Worm (Caenorhabditis elegans) whole organism, dauer: ENCODE data around the gene T19D2.13.

Source experiments
- unc-62 ChIP-seq: sonication (generic microtip); optimal IDR thresholded peaks from 2 replicates; lab custom pipeline; 2017; ENCODE audit warnings: missing biosample characterization, missing genetic modification reagents, missing genetic modification characterization

Gene T19D2.13

DNA sequence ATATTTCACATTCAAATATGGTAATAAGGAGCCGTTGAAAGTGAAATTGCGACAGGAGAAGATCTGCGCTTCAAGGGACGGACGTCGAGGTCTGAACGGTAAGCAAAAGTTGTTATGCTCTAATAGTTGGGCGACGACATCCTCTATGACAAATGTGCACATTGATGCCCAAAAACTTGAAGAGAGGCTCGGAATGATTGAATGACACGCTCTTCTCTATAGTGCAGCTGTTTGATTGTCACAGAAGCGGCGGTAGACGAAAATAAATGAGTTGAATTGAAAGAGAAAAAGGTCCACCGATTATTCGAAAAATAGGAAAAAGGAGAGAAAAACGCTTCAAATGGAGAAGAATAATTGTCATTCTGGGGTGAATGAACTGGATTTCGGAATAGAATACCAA lies 17.1 kb upstream of the T19D2.13 start:
- no peak for TF ChIP-seq unc-62 (GFP tag; lab: Kevin White, UChicago)

DNA sequence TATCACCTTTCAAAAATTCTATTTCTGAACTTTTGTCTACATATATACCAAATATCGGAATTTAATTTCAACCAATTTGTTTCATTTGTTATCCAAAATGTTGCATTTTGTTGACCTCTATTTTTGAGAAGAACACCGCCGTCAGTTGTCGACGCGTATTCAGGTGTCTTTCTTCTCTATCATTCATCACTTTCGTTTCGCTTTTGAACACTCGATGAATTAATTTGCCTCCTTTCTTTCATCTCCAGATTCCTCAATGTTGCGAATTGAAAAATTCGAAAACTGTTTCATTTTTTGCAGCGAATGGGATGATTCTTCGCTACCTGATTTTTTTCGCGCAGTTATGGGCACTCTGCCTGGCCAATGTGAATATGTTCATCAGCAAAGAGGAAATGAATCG lies 16.1 kb upstream of the T19D2.13 start, which contains the start of gene lin-18:
TSS of gene lin-18 (plus strand) at position 301 of the 400 bp plus-strand sequence.
- no peak for TF ChIP-seq unc-62 (GFP tag; lab: Kevin White, UChicago)

- TF ChIP-seq unc-62 (GFP tag; lab: Kevin White, UChicago): no peak
Observed at ce11 chrX:3957475-3958204, 15.5 kb upstream of the T19D2.13 start.

DNA sequence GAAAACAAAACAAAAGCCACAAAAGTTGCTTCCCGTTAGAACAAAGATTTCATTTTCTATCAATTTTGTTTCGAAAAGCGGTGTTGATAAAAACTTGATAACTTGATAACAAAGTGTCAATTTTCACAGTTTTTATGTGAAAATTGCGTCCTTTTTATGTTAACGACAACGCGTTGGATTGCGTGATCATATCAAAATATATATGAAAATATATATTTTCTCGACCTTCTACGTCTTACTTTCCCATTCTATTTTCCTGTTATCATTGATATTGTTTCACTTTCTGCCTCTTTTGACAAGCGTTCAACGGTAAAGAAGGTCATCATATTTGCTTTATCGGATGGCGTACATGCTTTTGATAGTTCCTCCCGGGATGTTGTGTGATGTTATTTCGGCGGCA lies 10.6 kb upstream of the T19D2.13 start:
- TF ChIP-seq unc-62 (GFP tag; lab: Kevin White, UChicago): no peak

DNA sequence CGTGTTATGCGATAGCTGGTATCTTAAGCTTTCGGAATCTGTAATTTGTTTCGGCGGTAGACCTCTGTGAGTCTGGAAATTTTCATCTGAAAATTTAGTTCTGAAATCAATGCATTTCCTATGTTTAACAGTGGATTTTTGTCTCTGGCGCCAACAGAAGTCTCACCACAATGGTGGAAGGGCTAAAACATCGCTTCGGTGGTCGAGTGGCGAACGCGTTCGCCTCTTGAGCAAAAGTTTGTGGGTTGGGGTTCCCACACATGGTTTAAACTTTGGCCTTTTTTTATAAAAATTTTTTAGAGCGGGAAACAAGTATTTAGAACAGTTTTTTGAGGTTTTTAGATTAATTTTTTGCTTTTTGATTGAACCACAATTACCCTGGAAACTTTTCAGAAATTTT lies 7.6 kb upstream of the T19D2.13 start:
- no peak for TF ChIP-seq unc-62 (GFP tag; lab: Kevin White, UChicago)

ce11 chrX:3949026-3949425 lies 6.9 kb upstream of the T19D2.13 start:
- TF ChIP-seq unc-62 (GFP tag; lab: Kevin White, UChicago): no peak

DNA sequence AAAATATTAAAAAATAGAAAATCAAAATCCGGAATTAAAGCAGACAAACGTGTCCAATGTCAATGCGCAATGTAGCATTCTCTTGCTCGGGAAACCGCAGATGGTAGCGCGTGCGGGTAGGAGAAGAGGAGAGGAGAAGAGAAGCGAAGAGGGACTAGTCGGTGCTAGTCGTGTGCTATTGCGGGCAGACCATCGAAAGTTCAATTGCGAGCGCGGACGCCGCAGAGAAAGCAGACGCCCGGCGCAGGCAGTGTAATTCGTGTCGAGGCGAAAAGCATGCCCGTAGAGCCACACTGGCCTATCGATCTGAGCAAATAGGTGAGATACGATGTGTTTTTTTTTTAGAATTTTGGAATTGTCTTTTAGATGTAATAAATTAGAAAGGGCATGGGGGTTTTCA lies 3.5 kb upstream of the T19D2.13 start:
- no peak for TF ChIP-seq unc-62 (GFP tag; lab: Kevin White, UChicago)

DNA sequence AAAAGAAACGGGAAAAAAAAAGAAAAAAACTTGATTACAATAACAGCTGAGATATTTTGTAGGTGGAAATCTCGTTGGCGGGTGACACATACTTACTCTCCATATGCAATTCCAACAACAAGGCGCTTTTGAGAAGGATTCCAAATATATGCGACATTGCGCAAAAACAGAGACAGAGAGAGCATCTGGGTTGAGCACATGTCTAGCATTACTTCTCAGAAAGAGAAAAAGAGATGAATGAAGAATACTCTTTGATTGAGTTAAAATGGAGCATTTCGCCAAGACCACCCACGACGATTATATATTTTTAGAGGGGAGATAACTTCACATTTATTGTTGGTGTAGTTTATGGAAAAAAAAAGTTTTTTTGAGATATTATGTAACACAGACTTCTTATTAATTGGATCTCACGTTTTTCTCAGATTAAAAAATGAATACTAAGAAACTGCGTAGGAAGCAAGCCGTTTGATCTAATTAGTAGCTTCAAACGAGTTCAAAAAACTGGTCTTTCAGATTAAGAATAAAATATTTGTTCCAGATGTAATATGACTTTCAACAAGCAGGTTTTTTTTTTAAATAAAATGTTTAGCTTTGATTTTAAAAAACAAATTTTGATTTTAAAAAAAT lies 2.9 kb upstream of the T19D2.13 start:
- no peak for TF ChIP-seq unc-62 (GFP tag; lab: Kevin White, UChicago)

DNA sequence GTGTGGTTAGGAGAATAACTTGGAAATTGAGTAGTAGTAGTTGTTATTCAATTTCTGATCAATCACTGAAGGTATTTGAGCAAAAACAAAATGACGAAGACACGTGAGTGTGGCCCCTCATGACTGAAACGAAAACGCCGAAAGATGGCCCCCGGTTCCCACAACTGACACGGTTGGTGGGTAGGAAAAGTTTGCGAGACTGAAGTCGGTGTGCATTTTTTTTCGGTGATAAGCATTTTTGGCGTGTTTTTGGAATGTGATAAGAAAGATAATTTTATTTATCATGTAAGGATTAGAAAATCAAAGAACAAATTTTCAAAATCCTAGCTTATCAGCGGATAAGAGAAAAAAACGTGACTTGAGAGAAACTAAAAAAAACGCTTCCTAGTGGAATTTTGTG lies 1.9 kb upstream of the T19D2.13 start:
- no peak for TF ChIP-seq unc-62 (GFP tag; lab: Kevin White, UChicago)

ce11 chrX:3943213-3943612 lies 1.0 kb upstream of the T19D2.13 start, which contains the start of gene ptp-4A2:
TSS of gene ptp-4A2 (minus strand) at chrX:3943313.
- TF ChIP-seq unc-62 (GFP tag; lab: Kevin White, UChicago): no peak

DNA sequence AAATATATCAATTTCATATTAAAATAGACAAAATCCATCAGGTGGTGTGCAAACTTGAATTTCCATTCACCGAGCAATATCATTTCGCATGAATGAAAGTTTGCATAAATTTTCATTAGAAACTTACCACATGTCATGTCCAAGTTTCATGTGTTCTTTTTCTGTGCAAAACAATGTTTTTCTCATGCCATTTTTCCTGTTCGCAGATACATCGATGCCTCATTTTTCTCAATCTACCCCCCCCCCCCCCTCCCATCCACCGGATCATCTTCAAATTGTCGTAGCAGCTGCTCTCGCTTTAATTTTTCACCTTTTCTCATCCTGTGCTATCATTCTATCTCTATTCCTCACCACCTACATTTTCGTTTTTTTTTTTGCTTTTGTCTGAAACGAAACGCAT lies 3.2 kb downstream of the T19D2.13 start, which contains the start of gene T19D2.3:
TSS of gene T19D2.3 (plus strand) at position 301 of the 400 bp plus-strand sequence.
- TF ChIP-seq unc-62 (GFP tag; lab: Kevin White, UChicago): no peak

DNA sequence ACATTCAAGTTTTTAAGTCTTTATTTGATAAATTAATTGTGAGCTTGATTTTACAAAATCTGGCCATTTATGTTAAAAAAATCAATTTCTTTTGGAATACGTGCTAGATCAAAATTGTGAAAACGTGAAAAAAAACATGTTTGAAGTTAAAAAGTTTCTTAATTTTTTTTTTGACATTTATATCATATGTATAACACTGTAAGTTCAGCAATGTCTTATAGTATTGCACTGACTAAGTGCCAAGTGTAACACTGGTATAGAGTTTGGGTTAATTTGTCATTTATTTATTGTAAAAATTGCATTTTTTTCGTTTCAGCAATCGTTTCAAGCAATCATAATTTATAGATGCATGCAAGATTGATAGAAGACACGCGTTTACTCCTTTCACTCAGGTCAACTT lies 4.3 kb downstream of the T19D2.13 start:
- TF ChIP-seq unc-62 (GFP tag; lab: Kevin White, UChicago): no peak

DNA sequence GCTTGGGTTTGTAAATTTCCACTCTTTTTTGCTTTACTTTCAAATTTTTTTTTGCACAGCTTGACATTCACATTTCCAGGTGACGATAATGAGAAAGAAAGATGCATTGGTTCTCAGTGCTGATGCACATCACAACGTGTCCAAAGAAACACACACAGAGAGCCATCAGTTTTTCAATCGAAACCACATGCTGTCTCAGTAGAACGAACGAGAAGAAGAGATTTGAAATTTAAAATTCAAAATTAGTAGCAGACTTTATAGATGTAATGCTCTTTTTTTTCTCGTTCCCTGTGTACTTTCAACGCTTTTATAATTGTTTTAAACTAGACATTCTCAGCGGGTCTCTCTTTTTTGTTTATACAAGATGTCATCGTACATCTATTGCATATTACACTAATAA lies 4.7 kb downstream of the T19D2.13 start:
- TF ChIP-seq unc-62 (GFP tag; lab: Kevin White, UChicago): no peak

ce11 chrX:3932694-3933093 lies 9.5 kb downstream of the T19D2.13 start:
- TF ChIP-seq unc-62 (GFP tag; lab: Kevin White, UChicago): no peak

DNA sequence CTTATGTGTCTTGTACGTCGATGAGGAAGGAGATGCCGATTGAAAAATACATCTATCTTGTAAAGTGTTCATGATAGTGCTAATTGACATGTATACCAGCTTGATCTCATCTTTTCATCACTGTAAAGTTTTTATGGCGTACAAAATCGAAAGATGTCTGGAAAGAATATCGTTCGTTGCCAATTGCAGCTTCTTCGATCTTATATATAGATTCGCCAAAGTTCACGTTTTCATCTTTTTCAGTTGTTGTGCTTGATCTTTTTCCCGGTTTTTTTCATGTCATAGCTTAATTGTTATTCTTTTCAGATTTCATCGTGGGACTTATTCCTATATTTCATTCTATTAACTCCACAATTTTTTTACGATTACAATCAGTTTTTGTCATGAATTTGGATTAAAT lies 10.8 kb downstream of the T19D2.13 start, which contains the start of gene adt-3:
TSS of gene adt-3 (plus strand) at position 301 of the 400 bp plus-strand sequence.
- TF ChIP-seq unc-62 (GFP tag; lab: Kevin White, UChicago): no peak

- no peak for TF ChIP-seq unc-62 (GFP tag; lab: Kevin White, UChicago)
Observed at ce11 chrX:3925776-3926175, 16.4 kb downstream of the T19D2.13 start, which contains the start of gene T22B2.1. TSS of gene T22B2.1 (plus strand) at chrX:3926076.

DNA sequence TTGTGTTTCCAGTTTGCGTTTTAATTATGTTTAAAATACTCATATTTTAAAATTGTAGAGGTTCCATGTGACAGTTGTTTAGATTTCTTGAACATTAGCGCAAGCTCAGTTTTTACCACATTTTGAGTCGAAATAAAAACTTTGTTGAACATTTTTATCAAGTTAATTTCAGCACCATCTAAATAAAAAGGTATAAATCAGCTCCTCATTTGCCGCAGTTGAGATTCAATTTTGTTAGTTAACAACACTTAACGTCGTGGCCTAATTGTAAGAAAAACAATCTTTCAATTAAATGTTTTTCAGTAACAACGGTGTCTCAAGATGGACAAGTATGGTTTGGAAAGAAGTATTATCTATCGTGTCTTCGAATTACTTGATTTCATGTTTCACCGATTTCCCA lies 21.4 kb downstream of the T19D2.13 start:
- no peak for TF ChIP-seq unc-62 (GFP tag; lab: Kevin White, UChicago)
